Fruit fly (Drosophila melanogaster) whole organism, embryonic: ENCODE results near the gene Vha16-3.

Source experiments
- Ada2b ChIP-seq: fragments of 200-800 bp; sonication (Bioruptor generic); IDR thresholded peaks from 2 replicates; pipeline ENCODE4 v1.3.6; 2022; ENCODE audit warnings: missing biosample characterization, missing genetic modification characterization
- B-H1 ChIP-seq: fragments of 200-800 bp; sonication (Bioruptor generic); IDR thresholded peaks from 3 replicates; pipeline ENCODE4 v1.3.6; 2022; ENCODE audit warnings: missing biosample characterization, missing genetic modification characterization
- CG10959 ChIP-seq: fragments of 200-800 bp; sonication (Bioruptor generic); IDR thresholded peaks from 2 replicates; pipeline ENCODE4 v1.3.6; 2022; ENCODE audit warnings: missing biosample characterization, missing genetic modification characterization
- CG11085 ChIP-seq: fragments of 200-800 bp; sonication (Bioruptor generic); IDR thresholded peaks from 2 replicates; pipeline ENCODE4 v1.3.6; 2022; ENCODE audit warnings: missing biosample characterization, missing genetic modification characterization
- CG11398 ChIP-seq: fragments of 200-800 bp; sonication (Bioruptor generic); optimal IDR thresholded peaks from 2 replicates; lab custom pipeline; 2016; ENCODE audit warnings: missing biosample characterization, missing genetic modification characterization
- CG15479 ChIP-seq: fragments of 200-800 bp; sonication (Bioruptor generic); optimal IDR thresholded peaks from 3 replicates; lab custom pipeline; 2019; ENCODE audit warnings: missing biosample characterization, mild to moderate bottlenecking, missing genetic modification characterization, moderate library complexity
- CG16779 ChIP-seq: fragments of 200-800 bp; sonication (Bioruptor generic); IDR thresholded peaks from 2 replicates; pipeline ENCODE4 v1.3.6; 2022; ENCODE audit warnings: missing biosample characterization, missing genetic modification characterization
- CG18599 ChIP-seq: fragments of 200-800 bp; sonication (Bioruptor generic); optimal IDR thresholded peaks from 3 replicates; lab custom pipeline; 2017; ENCODE audit warnings: missing biosample characterization, missing genetic modification characterization, mild to moderate bottlenecking, moderate library complexity, missing genetic modification reagents
- CG2199 ChIP-seq: fragments of 200-800 bp; sonication (Bioruptor generic); IDR thresholded peaks from 3 replicates; pipeline ENCODE4 v1.3.6; 2022; ENCODE audit warnings: missing biosample characterization, missing genetic modification characterization
- CG30020 ChIP-seq: fragments of 200-800 bp; optimal IDR thresholded peaks from 2 replicates; lab custom pipeline; 2019; ENCODE audit warnings: missing biosample characterization, mild to moderate bottlenecking, missing genetic modification characterization, moderate library complexity
- CG30403 ChIP-seq: fragments of 200-800 bp; sonication (Bioruptor generic); optimal IDR thresholded peaks from 3 replicates; lab custom pipeline; 2016; ENCODE audit warnings: missing biosample characterization, missing genetic modification characterization
- CG7271 ChIP-seq: fragments of 200-800 bp; sonication (Bioruptor generic); optimal IDR thresholded peaks from 2 replicates; lab custom pipeline; 2018; ENCODE audit warnings: missing biosample characterization, mild to moderate bottlenecking, missing genetic modification characterization, moderate library complexity
- CHES-1-like ChIP-seq: fragments of 200-800 bp; sonication (Bioruptor generic); optimal IDR thresholded peaks from 2 replicates; lab custom pipeline; 2016; ENCODE audit warnings: missing biosample characterization, missing genetic modification characterization
- H15 ChIP-seq: fragments of 200-800 bp; sonication (Bioruptor generic); IDR thresholded peaks from 3 replicates; pipeline ENCODE4 v1.3.6; 2022; ENCODE audit warnings: missing biosample characterization, missing genetic modification characterization
- Hr78 ChIP-seq, 2 experiments: fragments of 200-800 bp in 1 of 2; fragments of >200 bp in 1 of 2; sonication (Bioruptor generic) in 1 of 2; optimal IDR thresholded peaks; 2 replicates each; lab custom pipeline; 2017 to 2019; ENCODE audit warnings: missing biosample characterization in 2 of 2, missing genetic modification characterization in 2 of 2, mild to moderate bottlenecking in 1 of 2, moderate library complexity in 1 of 2
- Hsf ChIP-seq: fragments of 200-800 bp; sonication (Bioruptor generic); optimal IDR thresholded peaks from 3 replicates; lab custom pipeline; 2016; ENCODE audit warnings: missing biosample characterization, missing genetic modification characterization
- Med ChIP-seq: fragments of 200-800 bp; sonication (Bioruptor generic); peaks from one replicate; lab custom pipeline; 2016; ENCODE audit warnings: missing biosample characterization, missing genetic modification characterization, mild to moderate bottlenecking, inconsistent platforms, moderate library complexity
- Pdp1 ChIP-seq, 2 experiments: fragments of 200-800 bp; sonication (Bioruptor generic); optimal IDR thresholded peaks; 3 replicates each; lab custom pipeline; 2016; ENCODE audit warnings: missing biosample characterization in 2 of 2, missing genetic modification characterization in 2 of 2, mild to moderate bottlenecking in 1 of 2, moderate library complexity in 1 of 2
- Usf ChIP-seq: fragments of 200-800 bp; sonication (Bioruptor generic); optimal IDR thresholded peaks from 2 replicates; lab custom pipeline; 2017; ENCODE audit warnings: missing genotype, missing biosample characterization, missing genetic modification characterization
- ash1 ChIP-seq: fragments of 200-800 bp; sonication (Bioruptor generic); optimal IDR thresholded peaks from 2 replicates; lab custom pipeline; 2018; ENCODE audit warnings: missing biosample characterization, mild to moderate bottlenecking, missing genetic modification characterization
- chm ChIP-seq: fragments of 200-800 bp; sonication (Bioruptor generic); IDR thresholded peaks from 2 replicates; pipeline ENCODE4 v1.3.6; 2022; ENCODE audit warnings: missing biosample characterization, missing genetic modification characterization
- ci ChIP-seq: fragments of 200-800 bp; sonication (Bioruptor generic); IDR thresholded peaks from 3 replicates; pipeline ENCODE4 v1.3.6; 2022; ENCODE audit warnings: missing biosample characterization, missing genetic modification characterization
- cwo ChIP-seq: fragments of 200-800 bp; sonication (Bioruptor generic); optimal IDR thresholded peaks from 3 replicates; lab custom pipeline; 2017; ENCODE audit warnings: missing biosample characterization, missing genetic modification characterization, mild to moderate bottlenecking, moderate library complexity, missing genetic modification reagents
- dmrt99B ChIP-seq: fragments of 200-800 bp; sonication (Bioruptor generic); optimal IDR thresholded peaks from 2 replicates; lab custom pipeline; 2018; ENCODE audit warnings: missing biosample characterization, mild to moderate bottlenecking, missing genetic modification characterization, moderate library complexity
- en ChIP-seq: fragments of 200-800 bp; sonication (Bioruptor generic); optimal IDR thresholded peaks from 2 replicates; lab custom pipeline; 2016; ENCODE audit warnings: missing biosample characterization, missing genetic modification characterization
- gem ChIP-seq: fragments of 200-800 bp; sonication (Bioruptor generic); optimal IDR thresholded peaks from 2 replicates; lab custom pipeline; 2019; ENCODE audit warnings: missing biosample characterization, mild to moderate bottlenecking, missing genetic modification characterization, moderate library complexity
- grn ChIP-seq: fragments of 200-800 bp; sonication (Bioruptor generic); optimal IDR thresholded peaks from 3 replicates; lab custom pipeline; 2017; ENCODE audit warnings: missing biosample characterization, missing genetic modification characterization
- lmd ChIP-seq: fragments of 200-800 bp; sonication (Bioruptor generic); IDR thresholded peaks from 2 replicates; pipeline ENCODE4 v1.3.6; 2022; ENCODE audit warnings: missing biosample characterization, missing genetic modification characterization
- lov ChIP-seq, 2 experiments: fragments of 200-800 bp in 1 of 2; fragments of >200 bp in 1 of 2; sonication (Bioruptor generic) in 1 of 2; IDR thresholded peaks in 1 of 2; optimal IDR thresholded peaks in 1 of 2; 2 replicates in 1 of 2; 3 replicates in 1 of 2; pipeline versions ENCODE4 v1.3.6 to Lab custom; 2017 to 2022; ENCODE audit warnings: missing biosample characterization in 1 of 2, missing genetic modification characterization in 1 of 2
- org-1 ChIP-seq: fragments of 200-800 bp; sonication (Bioruptor generic); optimal IDR thresholded peaks from 2 replicates; lab custom pipeline; 2017; ENCODE audit warnings: missing biosample characterization, missing genetic modification characterization
- p53 ChIP-seq: fragments of 200-800 bp; sonication (Bioruptor generic); optimal IDR thresholded peaks from 2 replicates; lab custom pipeline; 2016; ENCODE audit warnings: missing biosample characterization, missing genetic modification characterization
- repo ChIP-seq: fragments of 200-800 bp; sonication (Bioruptor generic); optimal IDR thresholded peaks from 2 replicates; lab custom pipeline; 2016; ENCODE audit warnings: missing biosample characterization, missing genetic modification characterization
- sens ChIP-seq: fragments of 200-800 bp; sonication (Bioruptor generic); peaks from one replicate; lab custom pipeline; 2016; ENCODE audit warnings: missing biosample characterization, missing genetic modification characterization
- tna ChIP-seq: fragments of 200-800 bp; sonication (Bioruptor generic); IDR thresholded peaks from 2 replicates; pipeline ENCODE4 v1.3.6; 2022; ENCODE audit warnings: missing biosample characterization, missing genetic modification characterization; ENCODE audit not compliant: partially characterized antibody
- usp ChIP-seq: fragments of >200 bp; optimal IDR thresholded peaks from 2 replicates; lab custom pipeline; 2017; ENCODE audit warnings: missing biosample characterization, missing genetic modification characterization
- wek ChIP-seq: fragments of 200-800 bp; sonication (Bioruptor generic); optimal IDR thresholded peaks from 3 replicates; lab custom pipeline; 2018; ENCODE audit warnings: missing biosample characterization, mild to moderate bottlenecking, missing genetic modification characterization, moderate library complexity

Vha16-3 gene

DNA sequence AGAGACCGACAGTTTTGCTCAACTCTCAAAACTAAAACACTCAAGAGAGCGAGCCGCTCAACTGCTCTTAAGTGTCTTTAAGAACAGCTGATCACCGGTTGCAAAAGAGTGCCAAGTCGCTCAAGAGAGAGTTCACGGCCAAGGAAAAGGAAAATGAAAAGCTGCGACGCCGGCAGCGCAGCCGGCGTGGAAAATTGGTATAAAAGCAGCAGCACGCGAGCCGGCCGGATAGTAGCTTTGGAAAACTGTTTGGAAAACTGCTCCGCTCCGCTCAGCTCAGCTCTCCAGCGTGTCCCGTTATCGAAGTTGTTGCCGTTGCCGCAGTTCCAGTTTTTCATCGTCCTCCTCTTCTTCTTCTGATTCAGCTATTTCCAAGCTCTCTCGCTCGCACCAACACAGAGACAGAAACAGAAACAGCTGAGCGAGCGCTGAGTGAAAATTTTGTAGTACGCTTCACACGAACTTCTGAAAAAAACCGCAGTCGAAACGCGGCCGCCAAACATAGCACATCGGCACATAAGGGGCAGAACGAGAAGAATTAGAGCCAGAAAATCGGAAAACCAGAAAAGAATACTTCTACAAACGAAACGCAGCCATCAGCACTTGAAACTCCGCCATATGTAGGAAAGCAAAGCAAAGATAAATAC is 14.4 kb downstream of the Vha16-3 start, which contains the start of gene chrb (continued):
- no peak for TF ChIP-seq gem (tag; lab: Kevin White, UChicago)

DNA sequence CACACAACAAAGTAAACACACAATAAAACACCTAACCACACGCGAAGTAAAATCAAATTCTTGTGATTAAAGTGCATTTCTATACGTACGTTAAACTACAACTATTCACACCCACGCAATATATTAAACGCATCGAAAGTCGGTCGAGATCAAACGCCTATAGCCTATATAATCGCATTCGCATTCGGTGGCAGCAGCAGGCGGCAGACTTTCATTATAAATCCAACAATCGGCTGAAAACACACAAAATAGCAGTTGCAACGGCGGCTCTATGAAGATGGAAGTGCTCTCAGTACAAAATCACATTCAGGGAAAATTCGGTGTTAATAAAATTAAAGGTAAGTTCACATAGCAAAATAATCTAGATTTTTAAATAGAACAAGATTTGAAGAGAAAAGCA is 15.2 kb downstream of the Vha16-3 start:
- TF ChIP-seq Med (GFP tag; lab: Kevin White, UChicago) (peak; percentile 73), CG2199 (GFP tag; lab: Robert Waterston, UW) (peak; percentile 55; the same call in 2 of the 3 replicates), CG10959 (GFP tag; lab: Robert Waterston, UW) (no peak), usp (GFP tag; lab: Kevin White, UChicago) (no peak), CG11085 (GFP tag; lab: Robert Waterston, UW) (no peak), chm (GFP tag; lab: Robert Waterston, UW) (peak; percentile 65), CG16779 (GFP tag; lab: Robert Waterston, UW) (no peak)

DNA sequence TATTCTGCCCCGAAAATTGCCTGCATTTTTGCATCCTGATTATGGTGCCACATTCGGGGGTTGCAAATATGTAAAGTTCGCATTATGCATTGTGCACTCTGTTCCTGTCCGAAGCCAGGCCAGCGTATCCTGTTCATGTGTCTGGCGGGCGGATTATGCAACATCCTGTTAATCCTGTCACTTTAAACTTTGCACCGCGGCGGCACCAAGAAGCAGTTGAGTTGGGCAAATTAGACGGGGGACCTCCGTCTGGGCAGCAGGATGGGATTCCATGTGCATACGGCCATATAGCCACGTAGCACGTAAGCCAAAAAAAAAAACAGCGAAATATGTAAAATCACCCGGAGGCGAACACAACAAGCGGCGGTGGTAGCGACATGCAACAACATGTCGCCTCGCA is 16.4 kb downstream of the Vha16-3 start:
- TF ChIP-seq Usf (GFP tag; lab: Kevin White, UChicago) = no peak
- 0 out of 2 replicates have a peak, but pooled peaks have one; percentile 26 for TF ChIP-seq tna (GFP tag; lab: Robert Waterston, UW)
- no peak for TF ChIP-seq wek (GFP tag; lab: Kevin White, UChicago)
- TF ChIP-seq Pdp1 (GFP tag; optimal IDR thresholded peaks at IDR 0.05; lab: Kevin White, UChicago) = peak in 1 of 2 experiments; percentile 24
- TF ChIP-seq ci (GFP tag; lab: Robert Waterston, UW) = 0 out of 3 replicates have a peak, but pooled peaks have one; percentile 18
- TF ChIP-seq H15 (GFP tag; lab: Robert Waterston, UW) = 0 out of 3 replicates have a peak, but pooled peaks have one; percentile 20
- no peak for TF ChIP-seq Hsf (GFP tag; lab: Kevin White, UChicago)
- TF ChIP-seq chm (GFP tag; lab: Robert Waterston, UW) = peak; percentile 74; the same call in 1 of the 2 replicates
- TF ChIP-seq B-H1 = no peak
- TF ChIP-seq CG15479 (GFP tag; lab: Kevin White, UChicago) = peak; percentile 35
- peak; percentile 2 for TF ChIP-seq ash1 (GFP tag; lab: Kevin White, UChicago)
- TF ChIP-seq repo (GFP tag; lab: Kevin White, UChicago) = no peak
- TF ChIP-seq p53 = peak; percentile 85
- no peak for TF ChIP-seq CG7271 (tag; lab: Kevin White, UChicago)
- TF ChIP-seq dmrt99B (tag; lab: Kevin White, UChicago) = no peak
- TF ChIP-seq lov (optimal IDR thresholded peaks at IDR 0.05; lab: Kevin White, UChicago) = no peak
- 0 out of 3 replicates have a peak, but pooled peaks have one; percentile 66 for TF ChIP-seq lov (GFP tag; IDR thresholded peaks at IDR 0.05; lab: Robert Waterston, UW)
- TF ChIP-seq Med (GFP tag; lab: Kevin White, UChicago) = peak; percentile 65
- TF ChIP-seq CG11398 (GFP tag; lab: Kevin White, UChicago) = peak; percentile 1

DNA sequence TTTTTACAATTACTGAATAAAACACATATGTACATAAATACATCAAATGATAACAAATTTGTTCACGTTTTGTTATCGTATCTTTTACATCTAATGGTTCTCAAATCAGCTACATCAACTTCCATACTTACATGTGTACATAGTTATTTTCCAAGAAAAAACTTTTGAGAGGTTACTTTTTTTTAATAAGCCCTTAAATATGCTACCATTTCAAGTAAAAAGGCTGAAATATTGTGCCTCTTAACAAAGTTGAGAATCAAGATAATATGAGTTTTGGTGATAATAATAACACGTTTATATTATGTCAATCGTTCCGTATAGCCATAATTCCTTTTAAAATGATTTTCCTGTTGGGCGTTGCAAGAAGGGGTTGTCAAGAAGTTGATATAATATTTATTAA is 17.4 kb downstream of the Vha16-3 start:
- no peak for TF ChIP-seq org-1 (GFP tag; lab: Kevin White, UChicago)
- TF ChIP-seq Hr78 (GFP tag; optimal IDR thresholded peaks at IDR 0.05; lab: Kevin White, UChicago) = no peak
- no peak for TF ChIP-seq CHES-1-like (GFP tag; lab: Kevin White, UChicago)
- no peak for TF ChIP-seq CG30020
- TF ChIP-seq CG18599 (GFP tag; lab: Kevin White, UChicago) = no peak
- TF ChIP-seq cwo (GFP tag; lab: Kevin White, UChicago) = no peak
- no peak for TF ChIP-seq CG30403 (GFP tag; lab: Kevin White, UChicago)
- TF ChIP-seq grn = peak; percentile 55
- TF ChIP-seq Ada2b = no peak
- TF ChIP-seq lmd (GFP tag; lab: Robert Waterston, UW) = no peak
- peak; percentile 24 for TF ChIP-seq sens (GFP tag; lab: Kevin White, UChicago)
- TF ChIP-seq dmrt99B (tag; lab: Kevin White, UChicago) = no peak
- no peak for TF ChIP-seq en (GFP tag; lab: Kevin White, UChicago)
